Fruit fly (Drosophila melanogaster) whole organism, embryonic: Measurements from ENCODE around the gene SkpA.

Source experiments
- CG16779 ChIP-seq: fragments of 200-800 bp; sonication (Bioruptor generic); IDR thresholded peaks from 2 replicates; pipeline ENCODE4 v1.3.6; 2022; ENCODE audit warnings: missing biosample characterization, missing genetic modification characterization
- CG31441 ChIP-seq: fragments of 200-800 bp; sonication (Bioruptor generic); IDR thresholded peaks from 2 replicates; pipeline ENCODE4 v1.3.6; 2022; ENCODE audit warnings: missing biosample characterization, missing genetic modification characterization
- CG7745 ChIP-seq: fragments of 200-800 bp; sonication (Bioruptor generic); optimal IDR thresholded peaks from 2 replicates; lab custom pipeline; 2018; ENCODE audit warnings: missing biosample characterization, mild to moderate bottlenecking, missing genetic modification characterization, moderate library complexity
- dm ChIP-seq: fragments of 200-800 bp; sonication (Bioruptor generic); optimal IDR thresholded peaks from 3 replicates; lab custom pipeline; 2016; ENCODE audit warnings: missing biosample characterization, missing genetic modification characterization
- dmrt11E ChIP-seq: fragments of 200-800 bp; sonication (Bioruptor generic); optimal IDR thresholded peaks from 3 replicates; lab custom pipeline; 2018; ENCODE audit warnings: missing biosample characterization, mild to moderate bottlenecking, missing genetic modification characterization, moderate library complexity
- pan ChIP-seq, 4 experiments: fragments of >200 bp in 3 of 4; fragments of 200-800 bp in 1 of 4; sonication (Bioruptor generic) in 1 of 4; optimal IDR thresholded peaks in 3 of 4; IDR thresholded peaks in 1 of 4; 2 replicates each; pipeline versions ENCODE4 v1.3.6 to Lab custom; 2017 to 2022; ENCODE audit warnings: missing biosample characterization in 2 of 4, missing genetic modification characterization in 2 of 4, mixed read lengths in 1 of 4

DNA sequence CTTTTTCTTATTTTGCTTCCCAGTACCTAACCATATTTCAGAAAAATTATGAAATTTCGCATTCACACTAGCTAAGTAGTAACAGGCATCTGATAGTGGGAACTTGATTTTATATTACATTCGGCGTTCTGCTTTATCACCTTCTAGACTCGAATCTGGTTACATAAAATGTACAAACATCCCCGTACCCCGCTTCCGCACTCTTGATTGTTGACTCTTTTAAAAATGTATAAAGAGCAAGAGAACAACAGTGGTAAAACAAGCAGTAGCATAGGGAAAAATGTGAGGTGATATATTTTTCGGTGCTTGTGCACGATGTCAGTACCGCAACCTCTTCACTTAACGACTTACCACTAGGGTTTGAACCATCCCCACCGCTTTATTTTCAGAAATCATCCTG lies 38.4 kb downstream of the SkpA start:
- no peak for TF ChIP-seq CG16779 (GFP tag; lab: Robert Waterston, UW)
- no peak for TF ChIP-seq dm (GFP tag; lab: Kevin White, UChicago)
- TF ChIP-seq dmrt11E (tag; lab: Kevin White, UChicago): no peak
- no peak for TF ChIP-seq CG31441 (GFP tag; lab: Robert Waterston, UW)
- TF ChIP-seq CG7745: no peak
- TF ChIP-seq pan (optimal IDR thresholded peaks at IDR 0.05; lab: Kevin White, UChicago): no peak
- TF ChIP-seq pan (GFP tag; optimal IDR thresholded peaks at IDR 0.05 in 1 of 2, IDR thresholded peaks at IDR 0.05 in 1 of 2): no peak
